Worm (Caenorhabditis elegans): ENCODE data around the gene nft-1.

nft-1 gene

DNA sequence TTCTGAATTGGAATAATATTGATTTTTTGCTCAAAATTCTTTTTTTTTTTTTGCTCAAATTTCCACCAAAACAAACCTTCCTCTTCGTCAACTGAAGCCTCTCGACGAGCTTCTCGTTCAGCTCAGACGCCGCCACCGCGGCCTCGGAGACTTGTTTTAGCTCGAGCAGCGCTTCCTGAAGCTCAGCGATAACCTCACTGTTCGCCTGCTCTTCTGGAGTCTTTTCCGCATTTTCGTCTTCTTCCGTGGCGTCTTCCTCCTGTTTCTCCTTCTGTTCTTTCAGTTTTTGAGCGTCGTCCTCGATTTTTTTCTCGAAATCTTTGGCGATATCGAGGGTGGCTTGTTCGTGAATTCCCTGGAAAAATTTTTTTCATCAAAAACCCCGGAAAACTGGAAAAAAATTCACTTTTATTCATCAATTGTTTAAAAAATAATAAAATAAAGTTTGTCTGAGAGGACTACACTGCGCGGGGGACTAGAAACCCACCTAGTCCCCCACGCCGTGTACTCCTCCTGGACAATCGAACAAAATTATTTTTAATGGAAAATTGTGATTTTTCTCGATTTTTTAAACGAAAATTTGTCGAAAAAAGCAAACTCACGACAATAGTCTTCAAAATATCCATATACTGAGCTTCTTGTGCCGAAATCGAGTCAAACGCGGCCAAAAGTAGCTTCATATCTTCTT lies 22.5 kb downstream of the nft-1 start (continued):
- peak in 1 of 2 experiments; percentile 85; a peak in 1 of 4 replicates for TF ChIP-seq madf-5 (GFP tag; IDR thresholded peaks at IDR 0.05)
- no peak for TF ChIP-seq Y75B8A.6 (GFP tag; IDR thresholded peaks at IDR 0.05)
- no peak; the same call in 1 of the 2 replicates for TF ChIP-seq nhr-42 (GFP tag; IDR thresholded peaks at IDR 0.05)
- TF ChIP-seq R02D3.7 (tag; optimal IDR thresholded peaks at IDR 0.05) = no peak
- TF ChIP-seq Y5F2A.4 (GFP tag; optimal IDR thresholded peaks at IDR 0.05) = no peak

DNA sequence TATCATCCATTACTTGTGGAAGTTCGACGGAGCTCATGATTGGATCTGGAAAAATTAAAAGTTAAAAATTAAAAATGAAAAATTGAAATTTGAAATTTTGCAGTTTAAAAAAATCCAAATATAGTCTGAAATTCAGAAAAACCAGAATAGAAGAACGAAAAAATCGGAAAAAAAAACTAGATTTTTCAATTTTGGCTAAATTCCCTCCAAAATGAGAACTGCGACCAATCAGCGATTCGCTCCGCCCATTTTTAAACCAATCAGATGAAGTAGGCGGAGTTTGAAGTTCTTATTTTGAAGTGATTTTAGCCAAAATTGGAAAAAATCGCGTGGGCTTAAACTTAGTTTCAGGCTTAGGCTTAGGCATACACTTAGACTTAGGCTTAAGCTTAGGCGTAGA lies 23.3 kb downstream of the nft-1 start, which contains the start of gene Y56A3A.7:
Gene Y56A3A.7 (minus strand): TSS at position 47 of the 400 bp plus-strand sequence.
- TF ChIP-seq fos-1 (tag; optimal IDR thresholded peaks at IDR 0.05) = no peak
- peak; percentile 53 for TF ChIP-seq aha-1 (tag)

DNA sequence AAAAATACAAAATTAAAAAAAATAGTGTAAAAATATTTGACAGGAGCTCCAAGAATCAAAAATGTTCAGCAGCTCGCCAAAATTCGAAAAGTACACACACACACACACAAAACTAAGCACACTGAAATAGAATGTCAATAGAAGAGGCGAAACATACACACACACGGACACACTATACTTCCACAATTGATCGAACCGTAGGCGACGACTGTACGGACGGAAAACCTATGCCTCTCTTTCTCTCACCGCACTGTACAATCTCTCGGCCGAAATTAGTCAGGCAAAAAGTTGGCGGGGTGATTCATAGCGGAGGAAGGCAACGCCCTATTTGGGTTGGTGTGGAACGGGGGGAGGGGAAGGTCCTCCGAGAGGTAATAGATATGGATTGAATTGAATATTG lies 23.8 kb downstream of the nft-1 start:
- no peak for TF ChIP-seq nhr-10 (tag; optimal IDR thresholded peaks at IDR 0.05)
- no peak for TF ChIP-seq pha-4 (GFP tag; IDR thresholded peaks at IDR 0.05)
- TF ChIP-seq pha-4 (tag; optimal IDR thresholded peaks at IDR 0.05) = peak; percentile 60
- peak; percentile 39; the same call in 1 of the 2 replicates for TF ChIP-seq dmd-6 (GFP tag; IDR thresholded peaks at IDR 0.05)
- TF ChIP-seq jun-1 (tag; optimal IDR thresholded peaks at IDR 0.05) = no peak
- TF ChIP-seq set-16 (GFP tag; IDR thresholded peaks at IDR 0.05) = no peak
- no peak for TF ChIP-seq nhr-42 (GFP tag; IDR thresholded peaks at IDR 0.05)
- TF ChIP-seq lin-15B (tag; optimal IDR thresholded peaks at IDR 0.05) = no peak
- peak; percentile 61 for TF ChIP-seq dve-1 (tag; optimal IDR thresholded peaks at IDR 0.05; ENCODE audit: insufficient read depth)
- no peak for TF ChIP-seq daf-16 (GFP tag; optimal IDR thresholded peaks at IDR 0.05)
- TF ChIP-seq daf-16 (tag; optimal IDR thresholded peaks at IDR 0.05) = peak; percentile 64
- no peak for TF ChIP-seq Y105C5A.15 (GFP tag; IDR thresholded peaks at IDR 0.05)
- 0 out of 2 replicates have a peak, but pooled peaks have one; percentile 33 for TF ChIP-seq php-3 (GFP tag; IDR thresholded peaks at IDR 0.05)
- TF ChIP-seq lin-13 (GFP tag; optimal IDR thresholded peaks at IDR 0.05) = peak; percentile 5
- TF ChIP-seq mes-2 (tag; optimal IDR thresholded peaks at IDR 0.05; ENCODE audit: poor library complexity, severe bottlenecking) = peak; percentile 61
- no peak for TF ChIP-seq dmd-9 (GFP tag; IDR thresholded peaks at IDR 0.05)
- TF ChIP-seq lsy-2 (tag; optimal IDR thresholded peaks at IDR 0.05) = peak in 1 of 2 experiments; percentile 22
- TF ChIP-seq spr-1 (tag; optimal IDR thresholded peaks at IDR 0.05) = no peak
- TF ChIP-seq F26F4.8 (GFP tag; conservative IDR thresholded peaks at IDR 0.05) = no peak
- TF ChIP-seq ceh-32 (tag; optimal IDR thresholded peaks at IDR 0.05; ENCODE audit: poor library complexity) = no peak
- peak; percentile 87 for TF ChIP-seq nhr-28 (tag; optimal IDR thresholded peaks at IDR 0.05)
- TF ChIP-seq ctbp-1 (GFP tag; IDR thresholded peaks at IDR 0.05) = no peak
- no peak for TF ChIP-seq F37D6.2 (tag; optimal IDR thresholded peaks at IDR 0.05)
- no peak for TF ChIP-seq F44E2.7 (GFP tag; IDR thresholded peaks at IDR 0.05)
- no peak for TF ChIP-seq ZK546.5 (tag; optimal IDR thresholded peaks at IDR 0.05)
- peak; percentile 54 for TF ChIP-seq mep-1 (tag; optimal IDR thresholded peaks at IDR 0.05)
- no peak for TF ChIP-seq ceh-44 (GFP tag; IDR thresholded peaks at IDR 0.05)
- TF ChIP-seq hlh-11 (tag; optimal IDR thresholded peaks at IDR 0.05) = peak; percentile 62
- TF ChIP-seq pqm-1 (tag; optimal IDR thresholded peaks at IDR 0.05) = peak; percentile 58
- peak; percentile 69 for TF ChIP-seq nhr-6 (tag; optimal IDR thresholded peaks at IDR 0.05)
- no peak for TF ChIP-seq mdl-1 (tag; optimal IDR thresholded peaks at IDR 0.05)
- no peak for TF ChIP-seq fos-1 (tag; optimal IDR thresholded peaks at IDR 0.05)

DNA sequence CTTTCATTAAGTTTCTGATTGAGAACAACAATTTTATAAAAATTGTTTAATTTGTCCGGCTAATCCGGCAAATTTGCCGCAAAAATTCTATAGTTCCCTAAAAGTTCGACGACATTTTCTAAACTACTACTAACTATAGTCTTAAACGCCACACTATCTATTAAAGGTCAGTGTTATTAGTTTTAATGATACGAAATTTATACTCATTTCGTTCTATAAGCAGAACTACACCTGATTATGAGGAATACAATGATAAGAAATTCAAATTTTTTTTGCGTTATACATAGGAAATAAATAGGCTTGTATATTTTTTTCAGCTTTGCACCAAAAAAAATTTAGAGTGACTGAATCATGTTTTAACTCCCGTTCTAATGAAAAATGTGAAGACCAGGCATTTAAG lies 24.8 kb downstream of the nft-1 start:
- TF ChIP-seq cey-2 (tag; optimal IDR thresholded peaks at IDR 0.05; ENCODE audit: borderline replicate concordance, insufficient read depth) (no peak), daf-16 (GFP tag; optimal IDR thresholded peaks at IDR 0.05) (no peak), daf-16 (tag; optimal IDR thresholded peaks at IDR 0.05) (peak; percentile 26), lsy-2 (tag; optimal IDR thresholded peaks at IDR 0.05) (no peak), nhr-28 (tag; optimal IDR thresholded peaks at IDR 0.05) (peak; percentile 61), lin-38 (GFP tag; IDR thresholded peaks at IDR 0.05) (no peak)

All from whole organism, L4 larva.